Worm (Caenorhabditis elegans) whole organism, L1 larva: ENCODE measurements around the gene C50C3.5.

Experiments
- ama-1 ChIP-seq: fragments of 150-350 bp; optimal IDR thresholded peaks from 2 replicates; lab custom pipeline; 2014
- ceh-82 ChIP-seq, 3 experiments: fragments of 150-350 bp in 1 of 3; sonication (generic microtip) in 2 of 3; optimal IDR thresholded peaks; 2 replicates each; lab custom pipeline; 2014 to 2017; ENCODE audit warnings: missing biosample characterization in 3 of 3, missing genetic modification characterization in 3 of 3
- fkh-10 ChIP-seq: sonication (generic microtip); optimal IDR thresholded peaks from 2 replicates; lab custom pipeline; 2017; ENCODE audit warnings: missing biosample characterization, missing genetic modification reagents, missing genetic modification characterization
- fkh-8 ChIP-seq: sonication (generic microtip); optimal IDR thresholded peaks from 2 replicates; lab custom pipeline; 2016; ENCODE audit warnings: mild to moderate bottlenecking, missing genetic modification characterization, missing compliant biosample characterization
- mep-1 ChIP-seq: fragments of 150-350 bp; optimal IDR thresholded peaks from 2 replicates; lab custom pipeline; 2014; ENCODE audit warnings: missing biosample characterization, missing genetic modification characterization
- unc-62 ChIP-seq: fragments of 150-350 bp; optimal IDR thresholded peaks from 2 replicates; lab custom pipeline; 2014; ENCODE audit warnings: missing biosample characterization, missing genetic modification reagents, missing genetic modification characterization

DNA sequence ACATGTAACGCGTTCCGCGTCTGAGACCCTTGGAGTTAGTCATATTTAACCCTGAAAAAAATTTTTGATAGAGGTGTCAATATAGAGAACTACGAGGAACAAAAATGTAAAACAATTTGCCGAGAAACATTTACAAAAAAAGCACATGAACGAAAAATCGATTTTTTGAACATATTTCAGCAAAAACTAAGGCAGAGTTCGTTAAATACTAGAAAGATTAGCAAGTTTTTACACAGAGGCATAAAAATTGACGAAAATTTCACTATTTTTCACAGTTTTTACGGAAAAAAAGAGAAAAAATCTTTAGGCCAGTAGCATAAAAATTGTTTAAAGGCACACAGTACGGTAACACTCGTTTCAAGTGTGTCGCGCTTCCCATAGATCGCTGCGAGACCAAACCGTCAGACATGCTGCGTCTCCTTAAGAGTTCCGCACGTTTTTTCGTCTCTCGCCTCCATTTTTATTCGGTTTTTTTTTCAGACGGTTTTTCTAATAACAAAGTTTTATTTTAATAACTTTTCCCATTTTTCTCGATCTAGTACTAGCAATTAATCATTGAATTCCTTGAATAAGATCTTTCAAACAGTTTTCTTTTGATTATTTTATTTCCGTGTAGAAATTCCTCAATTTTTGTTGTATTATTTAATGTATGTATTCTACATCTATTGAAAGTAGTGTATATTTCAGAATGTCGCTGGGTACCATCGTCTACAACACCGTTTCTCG lies 48.7 kb upstream of the C50C3.5 start, which contains the start of the genes rpl-21 and C14B9.10:
- TF ChIP-seq unc-62 (GFP tag; lab: Kevin White, UChicago), result no peak
- peak; percentile 68 for TF ChIP-seq fkh-8
- no peak for TF ChIP-seq ama-1 (lab: Kevin White, UChicago)
- TF ChIP-seq mep-1 (tag; lab: Kevin White, UChicago), result peak; percentile 86
- peak; percentile 73 to 88 (median 77) for TF ChIP-seq ceh-82 (tag; optimal IDR thresholded peaks at IDR 0.05; lab: Kevin White, UChicago)
- TF ChIP-seq fkh-10, result no peak
